Worm (Caenorhabditis elegans) whole organism, L1 larva: ENCODE results near the gene F01D5.10.
A peak's percentile ranks its signal among the peaks of the same experiment; 100 is the strongest.

Experiments
- C04F5.9 ChIP-seq: sonication (generic microtip); optimal IDR thresholded peaks from 2 replicates; lab custom pipeline; 2016; ENCODE audit warnings: missing genetic modification characterization, missing compliant biosample characterization
- C16A3.4 ChIP-seq: fragments of 150-350 bp; optimal IDR thresholded peaks from 2 replicates; lab custom pipeline; 2014; ENCODE audit warnings: missing biosample characterization, missing genetic modification characterization
- C34B4.2 ChIP-seq: sonication (generic microtip); optimal IDR thresholded peaks from 2 replicates; lab custom pipeline; 2017; ENCODE audit warnings: mild to moderate bottlenecking, missing genetic modification characterization, missing compliant biosample characterization
- aha-1 ChIP-seq: fragments of 150-350 bp; optimal IDR thresholded peaks from 2 replicates; lab custom pipeline; 2014; ENCODE audit warnings: missing biosample characterization, missing genetic modification characterization
- aly-2 ChIP-seq: fragments of 150-350 bp; optimal IDR thresholded peaks from 2 replicates; lab custom pipeline; 2014; ENCODE audit warnings: missing biosample characterization, missing genetic modification characterization
- ama-1 ChIP-seq: fragments of 150-350 bp; optimal IDR thresholded peaks from 2 replicates; lab custom pipeline; 2014
- blmp-1 ChIP-seq: fragments of 150-350 bp; optimal IDR thresholded peaks from 2 replicates; lab custom pipeline; 2014; ENCODE audit warnings: missing biosample characterization, missing genetic modification characterization
- ceh-8 ChIP-seq: fragments of 200-800 bp; sonication (Bioruptor generic); optimal IDR thresholded peaks from 2 replicates; lab custom pipeline; 2018; ENCODE audit warnings: mild to moderate bottlenecking, missing genetic modification characterization, moderate library complexity, missing compliant biosample characterization
- ceh-82 ChIP-seq, 3 experiments: fragments of 150-350 bp in 1 of 3; sonication (generic microtip) in 2 of 3; optimal IDR thresholded peaks; 2 replicates each; lab custom pipeline; 2014 to 2017; ENCODE audit warnings: missing biosample characterization in 3 of 3, missing genetic modification characterization in 3 of 3
- ceh-88 ChIP-seq: fragments of 200-800 bp; sonication (Bioruptor generic); IDR thresholded peaks from 2 replicates; pipeline ENCODE4 v1.3.6; 2022; ENCODE audit warnings: missing genetic modification characterization, missing compliant biosample characterization
- ces-1 ChIP-seq: fragments of 150-350 bp; optimal IDR thresholded peaks from 2 replicates; lab custom pipeline; 2014; ENCODE audit warnings: missing biosample characterization, missing genetic modification reagents, missing genetic modification characterization
- dpl-1 ChIP-seq, 3 experiments: fragments of 150-350 bp in 2 of 3; sonication (generic microtip) in 1 of 3; optimal IDR thresholded peaks; 2 replicates each; lab custom pipeline; 2014 to 2017; ENCODE audit warnings: missing biosample characterization in 3 of 3, missing genetic modification characterization in 3 of 3, missing genetic modification reagents in 3 of 3
- efl-1 ChIP-seq, 4 experiments: fragments of 150-350 bp; optimal IDR thresholded peaks in 3 of 4; peaks in 1 of 4; 1 replicate in 1 of 4; 2 replicates in 3 of 4; lab custom pipeline; 2014; ENCODE audit warnings: missing biosample characterization in 2 of 4, missing genetic modification characterization in 2 of 4, missing genetic modification reagents in 2 of 4
- egl-27 ChIP-seq, 2 experiments: fragments of 150-350 bp in 1 of 2; sonication (generic microtip); optimal IDR thresholded peaks; 3 replicates each; lab custom pipeline; 2017 to 2018; ENCODE audit warnings: missing biosample characterization in 2 of 2, missing genetic modification characterization in 2 of 2, missing genetic modification reagents in 2 of 2
- elt-2 ChIP-seq: sonication (generic microtip); optimal IDR thresholded peaks from 2 replicates; lab custom pipeline; 2016; ENCODE audit warnings: missing genetic modification characterization, mild to moderate bottlenecking, inconsistent platforms, missing compliant biosample characterization, missing genetic modification reagents
- elt-3 ChIP-seq, 6 experiments: fragments of 150-350 bp in 1 of 6; sonication (generic microtip); optimal IDR thresholded peaks; 2 replicates each; lab custom pipeline; 2017 to 2018; ENCODE audit warnings: missing biosample characterization in 6 of 6, missing genetic modification characterization in 6 of 6, inconsistent platforms in 1 of 6
- fkh-8 ChIP-seq: sonication (generic microtip); optimal IDR thresholded peaks from 2 replicates; lab custom pipeline; 2016; ENCODE audit warnings: mild to moderate bottlenecking, missing genetic modification characterization, missing compliant biosample characterization
- grh-1 ChIP-seq: fragments of 200-800 bp; sonication (Bioruptor generic); IDR thresholded peaks from 2 replicates; pipeline ENCODE4 v1.3.6; 2022; ENCODE audit warnings: missing genetic modification reagents, missing genetic modification characterization, missing compliant biosample characterization
- hlh-17 ChIP-seq: fragments of 200-800 bp; sonication (Bioruptor generic); optimal IDR thresholded peaks from 2 replicates; lab custom pipeline; 2018; ENCODE audit warnings: missing genetic modification characterization, mild to moderate bottlenecking, missing compliant biosample characterization, moderate library complexity, borderline replicate concordance
- jun-1 ChIP-seq: fragments of 150-350 bp; optimal IDR thresholded peaks from 2 replicates; lab custom pipeline; 2014; ENCODE audit warnings: missing biosample characterization, missing genetic modification reagents, missing genetic modification characterization
- lin-13 ChIP-seq: fragments of 150-350 bp; optimal IDR thresholded peaks from 2 replicates; lab custom pipeline; 2014; ENCODE audit warnings: missing biosample characterization, missing genetic modification reagents, missing genetic modification characterization
- lin-14 ChIP-seq: fragments of 200-800 bp; sonication (Bioruptor generic); optimal IDR thresholded peaks from 2 replicates; lab custom pipeline; 2018; ENCODE audit warnings: mild to moderate bottlenecking, missing genetic modification characterization, moderate library complexity, missing compliant biosample characterization
- lin-15B ChIP-seq: fragments of 150-350 bp; sonication (generic microtip); optimal IDR thresholded peaks from 3 replicates; lab custom pipeline; 2014; ENCODE audit warnings: missing biosample characterization, missing genetic modification characterization
- lin-35 ChIP-seq, 2 experiments: fragments of 150-350 bp; optimal IDR thresholded peaks; 2 replicates each; lab custom pipeline; 2014; ENCODE audit warnings: missing biosample characterization in 2 of 2, missing genetic modification characterization in 2 of 2, missing genetic modification reagents in 2 of 2
- lsy-2 ChIP-seq, 2 experiments: fragments of 150-350 bp; optimal IDR thresholded peaks; 2 replicates each; lab custom pipeline; 2014; ENCODE audit warnings: missing biosample characterization in 2 of 2, missing genetic modification characterization in 2 of 2
- mdl-1 ChIP-seq, 2 experiments: fragments of 150-350 bp; optimal IDR thresholded peaks; 2 replicates each; lab custom pipeline; 2014 to 2017; ENCODE audit warnings: missing biosample characterization in 2 of 2, missing genetic modification characterization in 2 of 2, inconsistent platforms in 1 of 2
- mef-2 ChIP-seq: fragments of 150-350 bp; optimal IDR thresholded peaks from 2 replicates; lab custom pipeline; 2014; ENCODE audit warnings: missing biosample characterization, missing genetic modification characterization
- mep-1 ChIP-seq: fragments of 150-350 bp; optimal IDR thresholded peaks from 2 replicates; lab custom pipeline; 2014; ENCODE audit warnings: missing biosample characterization, missing genetic modification characterization
- nhr-12 ChIP-seq: sonication (generic microtip); optimal IDR thresholded peaks from 2 replicates; lab custom pipeline; 2017; ENCODE audit warnings: missing biosample characterization, missing genetic modification characterization
- nhr-19 ChIP-seq: fragments of 200-800 bp; sonication (Bioruptor generic); conservative IDR thresholded peaks from 2 replicates; pipeline ENCODE4 v1.3.6; 2022; ENCODE audit warnings: missing genetic modification characterization, missing compliant biosample characterization
- nhr-20 ChIP-seq: sonication (generic microtip); optimal IDR thresholded peaks from 2 replicates; lab custom pipeline; 2016; ENCODE audit warnings: mild to moderate bottlenecking, missing genetic modification characterization, missing compliant biosample characterization
- nhr-47 ChIP-seq: sonication (generic microtip); optimal IDR thresholded peaks from 2 replicates; lab custom pipeline; 2016; ENCODE audit warnings: mild to moderate bottlenecking, missing genetic modification characterization, moderate library complexity, missing compliant biosample characterization
- nhr-71 ChIP-seq: sonication (generic microtip); optimal IDR thresholded peaks from 2 replicates; lab custom pipeline; 2016; ENCODE audit warnings: mild to moderate bottlenecking, missing genetic modification characterization, moderate library complexity, missing compliant biosample characterization
- nhr-77 ChIP-seq: fragments of 150-350 bp; optimal IDR thresholded peaks from 2 replicates; lab custom pipeline; 2014; ENCODE audit warnings: missing biosample characterization, missing genetic modification characterization
- nhr-84 ChIP-seq: sonication (generic microtip); optimal IDR thresholded peaks from 2 replicates; lab custom pipeline; 2017; ENCODE audit warnings: missing biosample characterization, missing genetic modification characterization
- nhr-85 ChIP-seq: sonication (generic microtip); peaks from one replicate; lab custom pipeline; 2016; ENCODE audit warnings: missing genetic modification characterization, inconsistent platforms, missing compliant biosample characterization
- nhr-90 ChIP-seq: sonication (generic microtip); optimal IDR thresholded peaks from 2 replicates; lab custom pipeline; 2016; ENCODE audit warnings: mild to moderate bottlenecking, missing genetic modification characterization, missing compliant biosample characterization; ENCODE audit not compliant: poor library complexity
- pax-3 ChIP-seq: fragments of 200-800 bp; sonication (Bioruptor generic); optimal IDR thresholded peaks from 2 replicates; lab custom pipeline; 2018; ENCODE audit warnings: mild to moderate bottlenecking, missing genetic modification characterization, moderate library complexity, missing compliant biosample characterization
- pqm-1 ChIP-seq: sonication (generic microtip); optimal IDR thresholded peaks from 3 replicates; lab custom pipeline; 2017; ENCODE audit warnings: missing biosample characterization, missing genetic modification characterization
- rnt-1 ChIP-seq: sonication (generic microtip); optimal IDR thresholded peaks from 2 replicates; lab custom pipeline; 2016; ENCODE audit warnings: mild to moderate bottlenecking, missing genetic modification characterization, moderate library complexity, missing compliant biosample characterization
- snpc-4 ChIP-seq: fragments of 150-350 bp; optimal IDR thresholded peaks from 2 replicates; lab custom pipeline; 2014; ENCODE audit warnings: missing biosample characterization, missing genetic modification characterization
- snu-23 ChIP-seq: sonication (generic microtip); optimal IDR thresholded peaks from 2 replicates; lab custom pipeline; 2016; ENCODE audit warnings: missing genetic modification characterization, missing compliant biosample characterization
- sptf-1 ChIP-seq: fragments of 150-350 bp; optimal IDR thresholded peaks from 2 replicates; lab custom pipeline; 2014; ENCODE audit warnings: missing biosample characterization, missing genetic modification characterization
- sup-37 ChIP-seq: fragments of 200-800 bp; sonication (Bioruptor generic); optimal IDR thresholded peaks from 2 replicates; lab custom pipeline; 2018; ENCODE audit warnings: mild to moderate bottlenecking, missing genetic modification characterization, missing compliant biosample characterization
- tbx-2 ChIP-seq: sonication (generic microtip); optimal IDR thresholded peaks from 2 replicates; lab custom pipeline; 2016; ENCODE audit warnings: missing genetic modification characterization, missing compliant biosample characterization
- unc-130 ChIP-seq: fragments of 150-350 bp; optimal IDR thresholded peaks from 2 replicates; lab custom pipeline; 2017; ENCODE audit warnings: missing biosample characterization, missing genetic modification characterization, inconsistent platforms
- xbp-1 ChIP-seq: sonication (generic microtip); optimal IDR thresholded peaks from 2 replicates; lab custom pipeline; 2016; ENCODE audit warnings: missing genetic modification characterization, missing compliant biosample characterization
- zag-1 ChIP-seq: fragments of 150-350 bp; optimal IDR thresholded peaks from 2 replicates; lab custom pipeline; 2014; ENCODE audit warnings: missing biosample characterization, missing genetic modification characterization

F01D5.10 gene

ce11 chrII:14050506-14050905 lies 29.4 kb upstream of the F01D5.10 start (continued):
- TF ChIP-seq pqm-1 (tag; lab: Kevin White, UChicago) = no peak
- TF ChIP-seq egl-27 (tag; optimal IDR thresholded peaks at IDR 0.05; lab: Kevin White, UChicago) = no peak
- TF ChIP-seq aly-2 (tag; lab: Kevin White, UChicago) = no peak
- TF ChIP-seq jun-1 = peak; percentile 75
- peak; percentile 64 for TF ChIP-seq snpc-4
- TF ChIP-seq pax-3 (tag; lab: Kevin White, UChicago) = no peak
- TF ChIP-seq, all 84 proteins: peak for 37

ce11 chrII:14049097-14049496 lies 28.0 kb upstream of the F01D5.10 start:
- TF ChIP-seq mdl-1 (tag; optimal IDR thresholded peaks at IDR 0.05; lab: Kevin White, UChicago) = peak in 1 of 2 experiments; percentile 76
- TF ChIP-seq elt-2 = peak; percentile 63
- TF ChIP-seq grh-1 (GFP tag; lab: Robert Waterston, UW) = no peak
- no peak for TF ChIP-seq hlh-17 (GFP tag; lab: Kevin White, UChicago)
- no peak for TF ChIP-seq aha-1 (tag; lab: Kevin White, UChicago)
- no peak for TF ChIP-seq egl-27 (tag; optimal IDR thresholded peaks at IDR 0.05; lab: Kevin White, UChicago)
- TF ChIP-seq elt-3 (tag; optimal IDR thresholded peaks at IDR 0.05; lab: Kevin White, UChicago) = peak in 2 of 6 experiments; percentile 47 to 78
- no peak for TF ChIP-seq ceh-88 (GFP tag; lab: Robert Waterston, UW)
- peak; percentile 51 for TF ChIP-seq unc-130 (tag; lab: Kevin White, UChicago)
- peak; percentile 81 for TF ChIP-seq lin-14 (GFP tag; lab: Kevin White, UChicago)
- TF ChIP-seq efl-1 (optimal IDR thresholded peaks at IDR 0.05; lab: Kevin White, UChicago) = peak; percentile 3 to 4
- TF ChIP-seq efl-1 (GFP tag; optimal IDR thresholded peaks at IDR 0.05 in 1 of 2; lab: Kevin White, UChicago) = no peak
- peak in 2 of 3 experiments; percentile 4 to 20 for TF ChIP-seq dpl-1 (GFP tag; optimal IDR thresholded peaks at IDR 0.05; lab: Kevin White, UChicago)
- TF ChIP-seq nhr-90 (tag; lab: Kevin White, UChicago) = peak; percentile 27
- peak; percentile 3 to 49 for TF ChIP-seq lin-35 (GFP tag; optimal IDR thresholded peaks at IDR 0.05; lab: Kevin White, UChicago)
- TF ChIP-seq sptf-1 = no peak
- TF ChIP-seq nhr-19 (GFP tag; lab: Robert Waterston, UW) = peak; percentile 55
- no peak for TF ChIP-seq pax-3 (tag; lab: Kevin White, UChicago)
- no peak for TF ChIP-seq lin-13 (GFP tag; lab: Kevin White, UChicago)
- no peak for TF ChIP-seq C04F5.9
- no peak for TF ChIP-seq zag-1 (tag; lab: Kevin White, UChicago)
- no peak for TF ChIP-seq snpc-4
- TF ChIP-seq sup-37 (GFP tag; lab: Kevin White, UChicago) = no peak
- no peak for TF ChIP-seq fkh-8
- peak; percentile 76 for TF ChIP-seq rnt-1 (tag; lab: Kevin White, UChicago)
- no peak for TF ChIP-seq lin-15B
- peak; percentile 13 for TF ChIP-seq C16A3.4 (tag; lab: Kevin White, UChicago)
- no peak for TF ChIP-seq mef-2 (tag; lab: Kevin White, UChicago)
- no peak for TF ChIP-seq xbp-1
- peak; percentile 23 to 48 for TF ChIP-seq lsy-2 (tag; optimal IDR thresholded peaks at IDR 0.05; lab: Kevin White, UChicago)
- no peak for TF ChIP-seq nhr-12
- peak; percentile 69 for TF ChIP-seq snu-23
- TF ChIP-seq blmp-1 (tag; lab: Kevin White, UChicago) = peak; percentile 80
- no peak for TF ChIP-seq ces-1 (GFP tag; lab: Kevin White, UChicago)
- TF ChIP-seq jun-1 = no peak
- TF ChIP-seq ama-1 (lab: Kevin White, UChicago) = no peak
- TF ChIP-seq mep-1 (tag; lab: Kevin White, UChicago) = peak; percentile 60
- no peak for TF ChIP-seq nhr-84
- TF ChIP-seq tbx-2 = peak; percentile 27
- peak; percentile 1 for TF ChIP-seq nhr-47 (tag; lab: Kevin White, UChicago)
- TF ChIP-seq nhr-71 (tag; lab: Kevin White, UChicago) = peak; percentile 63
- TF ChIP-seq nhr-77 (tag; lab: Kevin White, UChicago) = peak; percentile 55
- peak; percentile 83 for TF ChIP-seq nhr-20
- TF ChIP-seq C34B4.2 (tag; lab: Kevin White, UChicago) = no peak
- no peak for TF ChIP-seq ceh-8 (GFP tag; lab: Kevin White, UChicago)
- TF ChIP-seq ceh-82 (tag; optimal IDR thresholded peaks at IDR 0.05; lab: Kevin White, UChicago) = peak in 1 of 3 experiments; percentile 1
- TF ChIP-seq nhr-85 (tag; lab: Kevin White, UChicago) = peak; percentile 90
- TF ChIP-seq, all 84 proteins: peak for 23
